Worm (Caenorhabditis elegans) whole organism, early embryonic: ENCODE results near the gene gop-1.

Source experiments
- F13C5.2 ChIP-seq: sonication (generic microtip); optimal IDR thresholded peaks from 2 replicates; lab custom pipeline; 2017; ENCODE audit warnings: mild to moderate bottlenecking, missing genetic modification characterization, inconsistent platforms, missing compliant biosample characterization
- aly-1 ChIP-seq: sonication (generic microtip); optimal IDR thresholded peaks from 2 replicates; lab custom pipeline; 2016; ENCODE audit warnings: missing genetic modification characterization, missing compliant biosample characterization
- ceh-36 ChIP-seq: sonication (generic microtip); optimal IDR thresholded peaks from 2 replicates; lab custom pipeline; 2016; ENCODE audit warnings: missing genetic modification characterization, inconsistent platforms, missing compliant biosample characterization
- ets-7 ChIP-seq: sonication (generic microtip); optimal IDR thresholded peaks from 2 replicates; lab custom pipeline; 2016; ENCODE audit warnings: missing genotype, missing genetic modification characterization, missing compliant biosample characterization
- flt-1 ChIP-seq: fragments of 200-800 bp; sonication (Bioruptor generic); IDR thresholded peaks from 2 replicates; pipeline ENCODE4 v1.3.6; 2022; ENCODE audit warnings: missing genetic modification characterization, missing compliant biosample characterization
- hmbx-1 ChIP-seq: sonication (generic microtip); optimal IDR thresholded peaks from 2 replicates; lab custom pipeline; 2016; ENCODE audit warnings: mild to moderate bottlenecking, missing genetic modification characterization, missing compliant biosample characterization
- hnd-1 ChIP-seq: sonication (generic microtip); optimal IDR thresholded peaks from 2 replicates; lab custom pipeline; 2016; ENCODE audit warnings: missing genetic modification characterization, missing compliant biosample characterization
- pes-1 ChIP-seq: fragments of 200-800 bp; sonication (Bioruptor generic); IDR thresholded peaks from 2 replicates; pipeline ENCODE4 v1.3.6; 2022; ENCODE audit warnings: missing genetic modification reagents, missing genetic modification characterization, missing compliant biosample characterization
- sea-1 ChIP-seq: fragments of 200-800 bp; sonication (Bioruptor generic); conservative IDR thresholded peaks from 2 replicates; pipeline ENCODE4 v1.3.6; 2022; ENCODE audit warnings: missing genetic modification characterization, missing compliant biosample characterization
- tbx-11 ChIP-seq: fragments of 200-800 bp; sonication (Bioruptor generic); IDR thresholded peaks from 2 replicates; pipeline ENCODE4 v1.3.6; 2022; ENCODE audit warnings: missing genetic modification characterization, missing compliant biosample characterization
- tbx-37 ChIP-seq: fragments of 200-800 bp; sonication (Bioruptor generic); conservative IDR thresholded peaks from 2 replicates; pipeline ENCODE4 v1.3.6; 2022; ENCODE audit warnings: missing genetic modification reagents, missing genetic modification characterization, missing compliant biosample characterization
- tra-4 ChIP-seq: sonication (generic microtip); optimal IDR thresholded peaks from 2 replicates; lab custom pipeline; 2017; ENCODE audit warnings: missing genetic modification characterization, missing compliant biosample characterization

Gene gop-1

DNA sequence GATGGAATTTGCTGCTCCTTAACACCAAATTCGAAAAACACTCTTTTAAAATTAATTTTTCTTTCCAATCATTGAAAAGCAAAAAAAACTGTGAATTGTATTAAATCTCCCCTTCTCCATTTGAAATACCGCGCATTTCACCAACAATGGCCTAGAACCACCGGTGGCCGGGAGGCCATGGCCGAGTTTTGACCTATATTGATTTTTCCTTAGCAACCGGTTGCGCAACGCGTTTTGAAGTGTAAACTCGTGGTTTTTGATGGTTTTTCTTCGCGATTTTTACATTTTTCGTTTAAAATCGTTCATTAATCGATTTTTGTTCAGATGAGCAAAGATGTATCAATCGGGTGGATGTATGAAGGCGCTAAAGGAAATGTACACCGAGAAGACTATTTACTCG, 54.0 kb downstream of the gop-1 start, which contains the start of gene mog-3:
Gene mog-3 (plus strand): TSS at position 319 of the 400 bp plus-strand sequence.
- TF ChIP-seq F13C5.2 (tag; lab: Kevin White, UChicago) (peak; percentile 15), pes-1 (GFP tag; lab: Robert Waterston, UW) (peak; percentile 63; the same call in 1 of the 2 replicates), hnd-1 (tag; lab: Kevin White, UChicago) (no peak), tra-4 (tag; lab: Kevin White, UChicago) (peak; percentile 9), ceh-36 (no peak), tbx-11 (GFP tag; lab: Robert Waterston, UW) (peak; percentile 22; the same call in 1 of the 2 replicates), tbx-37 (GFP tag; lab: Robert Waterston, UW) (peak; percentile 83), ets-7 (tag; lab: Kevin White, UChicago) (peak; percentile 4), hmbx-1 (tag; lab: Kevin White, UChicago) (no peak), flt-1 (0 out of 2 replicates have a peak, but pooled peaks have one; percentile 37), sea-1 (GFP tag; lab: Robert Waterston, UW) (no peak), aly-1 (tag; lab: Kevin White, UChicago) (no peak)
